Fruit fly (Drosophila melanogaster) whole organism, wandering third instar larva: ENCODE data around the gene Uck.

Source experiments
- Dfd ChIP-seq: fragments of >200 bp; optimal IDR thresholded peaks from 2 replicates; lab custom pipeline; 2017; ENCODE audit warnings: missing biosample characterization, missing genetic modification characterization
- Rel ChIP-seq, 2 experiments: fragments of 200-800 bp; sonication (Bioruptor generic) in 1 of 2; optimal IDR thresholded peaks; 2 replicates in 1 of 2; 3 replicates in 1 of 2; lab custom pipeline; 2016 to 2019; ENCODE audit warnings: mild to moderate bottlenecking in 2 of 2, missing biosample characterization in 2 of 2, missing genetic modification characterization in 2 of 2, moderate library complexity in 1 of 2
- ey ChIP-seq: fragments of 200-800 bp; sonication (Bioruptor generic); optimal IDR thresholded peaks from 2 replicates; lab custom pipeline; 2016; ENCODE audit warnings: missing biosample characterization, missing genetic modification characterization
- psq ChIP-seq: fragments of 200-800 bp; sonication (Bioruptor generic); optimal IDR thresholded peaks from 3 replicates; lab custom pipeline; 2017; ENCODE audit warnings: missing biosample characterization, mild to moderate bottlenecking, missing genetic modification characterization, moderate library complexity
- rgr ChIP-seq: fragments of 200-800 bp; sonication (Bioruptor generic); optimal IDR thresholded peaks from 3 replicates; lab custom pipeline; 2016; ENCODE audit warnings: missing biosample characterization, mild to moderate bottlenecking, missing genetic modification characterization

DNA sequence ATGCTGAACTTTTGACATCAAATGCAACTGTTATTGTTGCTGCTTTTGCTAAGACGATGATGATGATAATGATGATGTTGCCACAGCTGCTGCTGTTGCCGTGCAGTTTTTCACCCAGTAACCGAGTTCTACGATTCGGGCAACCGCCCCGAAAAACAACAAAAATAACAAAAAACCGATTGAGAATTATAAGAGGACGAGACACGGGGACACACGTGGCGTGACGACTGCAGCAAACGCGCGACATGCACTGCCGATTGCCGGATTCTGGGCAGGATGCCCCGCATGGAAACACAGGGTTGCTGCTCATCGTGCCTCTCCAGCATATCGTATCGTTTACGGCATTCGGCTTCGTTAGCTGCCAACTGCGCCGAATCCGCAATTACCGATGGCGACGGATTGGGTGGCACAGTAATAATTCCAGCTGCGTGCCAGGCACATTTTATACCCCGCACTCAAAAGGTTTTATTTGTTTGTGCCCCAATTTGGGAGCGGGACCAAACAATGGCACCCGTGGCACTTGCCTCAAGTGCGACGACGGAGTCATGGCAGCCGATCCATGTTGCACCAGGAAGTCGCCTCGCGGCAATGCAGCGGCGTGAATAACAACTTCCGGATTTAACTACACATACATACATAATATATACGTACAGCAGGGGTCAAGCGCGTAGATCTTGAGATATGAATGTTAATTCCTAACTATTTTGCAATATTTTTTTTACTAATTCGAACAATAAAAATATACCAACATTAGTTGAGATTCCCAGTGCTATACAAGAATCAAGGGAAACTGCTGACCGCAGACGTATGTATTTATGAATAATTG lies 26.2 kb upstream of the Uck start:
- TF ChIP-seq psq (GFP tag; lab: Kevin White, UChicago) = no peak
- no peak for TF ChIP-seq Rel (GFP tag; optimal IDR thresholded peaks at IDR 0.05; lab: Kevin White, UChicago)
- no peak for TF ChIP-seq Rel (tag; optimal IDR thresholded peaks at IDR 0.05; lab: Kevin White, UChicago)
- TF ChIP-seq Dfd (GFP tag; lab: Kevin White, UChicago) = no peak
- TF ChIP-seq ey = no peak
- no peak for TF ChIP-seq rgr
